Worm (Caenorhabditis elegans) whole organism, young adult: ENCODE data around the gene F52B11.5.

Experiments
- B0019.2 ChIP-seq: fragments of 200-800 bp; sonication (Bioruptor generic); conservative IDR thresholded peaks from 2 replicates; pipeline ENCODE4 v1.3.6; 2022; ENCODE audit warnings: missing genetic modification reagents, missing genetic modification characterization, missing compliant biosample characterization
- C17E4.6 ChIP-seq: fragments of 200-800 bp; sonication (Bioruptor generic); IDR thresholded peaks from 2 replicates; pipeline ENCODE4 v1.3.6; 2022; ENCODE audit warnings: missing genetic modification reagents, missing genetic modification characterization, missing compliant biosample characterization
- F39B2.1 ChIP-seq: fragments of 200-800 bp; sonication (Bioruptor generic); IDR thresholded peaks from 2 replicates; pipeline ENCODE4 v1.3.6; 2022; ENCODE audit warnings: missing genetic modification reagents, missing genetic modification characterization, missing compliant biosample characterization
- F55B11.4 ChIP-seq: sonication (generic microtip); optimal IDR thresholded peaks from 2 replicates; lab custom pipeline; 2016; ENCODE audit warnings: missing compliant biosample characterization, missing genetic modification characterization, borderline replicate concordance; ENCODE audit not compliant: insufficient read depth
- K11D2.4 ChIP-seq: fragments of 200-800 bp; sonication (Bioruptor generic); IDR thresholded peaks from 2 replicates; pipeline ENCODE4 v1.3.6; 2022; ENCODE audit warnings: missing genetic modification reagents, missing genetic modification characterization, missing compliant biosample characterization
- K12H6.12 ChIP-seq: fragments of 200-800 bp; sonication (Bioruptor generic); optimal IDR thresholded peaks from 2 replicates; lab custom pipeline; 2018; ENCODE audit warnings: mild to moderate bottlenecking, missing genetic modification characterization, missing compliant biosample characterization
- attf-5 ChIP-seq: fragments of 200-800 bp; sonication (Bioruptor generic); optimal IDR thresholded peaks from 2 replicates; lab custom pipeline; 2018; ENCODE audit warnings: mild to moderate bottlenecking, missing genetic modification characterization, missing compliant biosample characterization
- attf-6 ChIP-seq: fragments of 200-800 bp; sonication (Bioruptor generic); IDR thresholded peaks from 2 replicates; pipeline ENCODE4 v1.3.6; 2022; ENCODE audit warnings: missing genetic modification reagents, missing genetic modification characterization, missing compliant biosample characterization
- cebp-1 ChIP-seq, 2 experiments: fragments of 200-800 bp in 1 of 2; sonication (Bioruptor generic) in 1 of 2; sonication (generic microtip) in 1 of 2; IDR thresholded peaks in 1 of 2; optimal IDR thresholded peaks in 1 of 2; 2 replicates each; pipeline versions ENCODE4 v1.3.6 to Lab custom; 2017 to 2022; ENCODE audit warnings: missing compliant biosample characterization in 2 of 2, missing genetic modification characterization in 2 of 2, mild to moderate bottlenecking in 1 of 2, missing genetic modification reagents in 1 of 2, moderate library complexity in 1 of 2
- efl-1 ChIP-seq: fragments of 150-350 bp; optimal IDR thresholded peaks from 2 replicates; lab custom pipeline; 2014; ENCODE audit warnings: missing biosample characterization, missing genetic modification reagents, missing genetic modification characterization
- hmg-1.2 ChIP-seq: fragments of 200-800 bp; sonication (Bioruptor generic); IDR thresholded peaks from 2 replicates; pipeline ENCODE4 v1.3.6; 2022; ENCODE audit warnings: missing genetic modification reagents, missing genetic modification characterization, missing compliant biosample characterization
- mcd-1 ChIP-seq: fragments of 200-800 bp; sonication (Bioruptor generic); IDR thresholded peaks from 2 replicates; pipeline ENCODE4 v1.3.6; 2022; ENCODE audit warnings: missing genetic modification reagents, missing genetic modification characterization, missing compliant biosample characterization
- mes-4 ChIP-seq: sonication (generic microtip); optimal IDR thresholded peaks from 2 replicates; lab custom pipeline; 2016; ENCODE audit warnings: missing genotype, missing genetic modification characterization, missing compliant biosample characterization
- nfya-2 ChIP-seq: fragments of 200-800 bp; sonication (Bioruptor generic); IDR thresholded peaks from 2 replicates; pipeline ENCODE4 v1.3.6; 2022; ENCODE audit warnings: missing genetic modification reagents, missing genetic modification characterization, missing compliant biosample characterization
- nhr-27 ChIP-seq: fragments of 200-800 bp; sonication (Bioruptor generic); optimal IDR thresholded peaks from 2 replicates; lab custom pipeline; 2018; ENCODE audit warnings: mild to moderate bottlenecking, missing genetic modification characterization, moderate library complexity, missing compliant biosample characterization
- nhr-80 ChIP-seq: sonication (generic microtip); optimal IDR thresholded peaks from 2 replicates; lab custom pipeline; 2016; ENCODE audit warnings: missing genetic modification characterization, missing compliant biosample characterization
- pbrm-1 ChIP-seq: fragments of 200-800 bp; sonication (Bioruptor generic); IDR thresholded peaks from 2 replicates; pipeline ENCODE4 v1.3.6; 2022; ENCODE audit warnings: missing genetic modification reagents, missing genetic modification characterization, missing compliant biosample characterization
- rcor-1 ChIP-seq: fragments of 200-800 bp; sonication (Bioruptor generic); IDR thresholded peaks from 2 replicates; pipeline ENCODE4 v1.3.6; 2022; ENCODE audit warnings: missing genetic modification reagents, missing genetic modification characterization, missing compliant biosample characterization
- rec-8 ChIP-seq, 2 experiments: sonication (generic microtip); optimal IDR thresholded peaks; 2 replicates each; lab custom pipeline; 2016; ENCODE audit warnings: mild to moderate bottlenecking in 2 of 2, missing genetic modification characterization in 2 of 2, missing genetic modification reagents in 2 of 2, missing genotype in 2 of 2, missing biosample characterization in 1 of 2, missing compliant biosample characterization in 1 of 2, moderate library complexity in 1 of 2
- sea-2 ChIP-seq: fragments of 200-800 bp; sonication (Bioruptor generic); IDR thresholded peaks from 2 replicates; pipeline ENCODE4 v1.3.6; 2022; ENCODE audit warnings: missing genetic modification characterization, missing compliant biosample characterization
- snpc-4 ChIP-seq, 5 experiments: fragments of 150-350 bp in 1 of 5; sonication (generic microtip) in 4 of 5; optimal IDR thresholded peaks; 2 replicates each; lab custom pipeline; 2014 to 2018; ENCODE audit warnings: missing genetic modification characterization in 5 of 5, missing biosample characterization in 3 of 5, antibody characterized with exemption in 2 of 5, mild to moderate bottlenecking in 2 of 5, missing compliant biosample characterization in 2 of 5, missing genotype in 2 of 5, moderate library complexity in 2 of 5, missing genetic modification reagents in 1 of 5
- somi-1 ChIP-seq: fragments of 200-800 bp; sonication (Bioruptor generic); optimal IDR thresholded peaks from 2 replicates; lab custom pipeline; 2018; ENCODE audit warnings: mild to moderate bottlenecking, missing genetic modification characterization, missing compliant biosample characterization
- tbp1 ChIP-seq: fragments of 200-800 bp; sonication (Bioruptor generic); optimal IDR thresholded peaks from 2 replicates; lab custom pipeline; 2018; ENCODE audit warnings: mild to moderate bottlenecking, missing genetic modification characterization, missing compliant biosample characterization
- unc-130 ChIP-seq: sonication (generic microtip); optimal IDR thresholded peaks from 2 replicates; lab custom pipeline; 2016; ENCODE audit warnings: missing genetic modification reagents, missing genetic modification characterization, missing compliant biosample characterization
- xnd-1 ChIP-seq: sonication (generic microtip); optimal IDR thresholded peaks from 2 replicates; lab custom pipeline; 2016; ENCODE audit warnings: missing genotype, missing genetic modification reagents, missing genetic modification characterization, missing compliant biosample characterization
- zim-3 ChIP-seq: sonication (generic microtip); optimal IDR thresholded peaks from 2 replicates; lab custom pipeline; 2017; ENCODE audit warnings: mild to moderate bottlenecking, missing genetic modification characterization, moderate library complexity, missing compliant biosample characterization
- ztf-25 ChIP-seq: fragments of 200-800 bp; sonication (Bioruptor generic); IDR thresholded peaks from 2 replicates; pipeline ENCODE4 v1.3.6; 2022; ENCODE audit warnings: missing genetic modification reagents, missing genetic modification characterization, missing compliant biosample characterization
- ztf-3 ChIP-seq: fragments of 200-800 bp; sonication (Bioruptor generic); optimal IDR thresholded peaks from 2 replicates; lab custom pipeline; 2018; ENCODE audit warnings: mild to moderate bottlenecking, missing genetic modification characterization, missing compliant biosample characterization

F52B11.5 gene

ce11 chrIV:14103054-14103453, at the start of gene F52B11.5:
Gene F52B11.5 (minus strand): TSS chrIV:14103231.
- TF ChIP-seq nhr-80 (peak; percentile 19), xnd-1 (tag; lab: Kevin White, UChicago) (no peak), attf-5 (GFP tag; lab: Kevin White, UChicago) (peak; percentile 24), mcd-1 (GFP tag; lab: Robert Waterston, UW) (peak; percentile 19; the same call in 1 of the 2 replicates), tbp1 (GFP tag; lab: Kevin White, UChicago) (no peak), snpc-4 (GFP tag; optimal IDR thresholded peaks at IDR 0.05; lab: Kevin White, UChicago) (no peak), snpc-4 (tag; optimal IDR thresholded peaks at IDR 0.05; lab: Kevin White, UChicago) (peak in 1 of 4 experiments; percentile 45), cebp-1 (GFP tag; IDR thresholded peaks at IDR 0.05; lab: Robert Waterston, UW) (0 out of 2 replicates have a peak, but pooled peaks have one; percentile 22), cebp-1 (tag; optimal IDR thresholded peaks at IDR 0.05; lab: Kevin White, UChicago) (no peak)

ce11 chrIV:14145594-14145993, 42.6 kb upstream of the F52B11.5 start, which contains the start of gene oac-37:
Gene oac-37 (plus strand): TSS chrIV:14145894.
- TF ChIP-seq unc-130 (GFP tag; lab: Kevin White, UChicago) (no peak), K11D2.4 (GFP tag; lab: Robert Waterston, UW) (no peak)

ce11 chrIV:14143042-14143441, 40.0 kb upstream of the F52B11.5 start:
- TF ChIP-seq mes-4 (tag; lab: Kevin White, UChicago), result no peak
- TF ChIP-seq pbrm-1, result no peak
- no peak for TF ChIP-seq zim-3 (tag; lab: Kevin White, UChicago)
- peak; percentile 74; the same call in 1 of the 2 replicates for TF ChIP-seq attf-6 (GFP tag; lab: Robert Waterston, UW)
- peak; percentile 2 for TF ChIP-seq snpc-4 (GFP tag; optimal IDR thresholded peaks at IDR 0.05; lab: Kevin White, UChicago)
- TF ChIP-seq snpc-4 (tag; optimal IDR thresholded peaks at IDR 0.05; lab: Kevin White, UChicago), result peak in 3 of 4 experiments; percentile 26 to 29 (median 27)
- no peak for TF ChIP-seq rec-8 (tag; optimal IDR thresholded peaks at IDR 0.05; lab: Kevin White, UChicago)
- no peak for TF ChIP-seq ztf-25 (GFP tag; lab: Robert Waterston, UW)
- no peak for TF ChIP-seq F39B2.1 (GFP tag; lab: Robert Waterston, UW)
- no peak for TF ChIP-seq F55B11.4 (tag; lab: Kevin White, UChicago)
- TF ChIP-seq C17E4.6, result no peak
- no peak for TF ChIP-seq ztf-3 (GFP tag; lab: Kevin White, UChicago)
- TF ChIP-seq sea-2, result no peak

ce11 chrIV:14137063-14137462, 34.0 kb upstream of the F52B11.5 start, which contains the start of gene srz-31:
Gene srz-31 (plus strand): TSS chrIV:14137363.
- TF ChIP-seq nfya-2 (GFP tag; lab: Robert Waterston, UW), result no peak
- no peak for TF ChIP-seq K12H6.12 (tag; lab: Kevin White, UChicago)
- no peak for TF ChIP-seq B0019.2 (GFP tag; lab: Robert Waterston, UW)
- no peak for TF ChIP-seq efl-1
- TF ChIP-seq, all 124 proteins: peak for 0

- no peak for TF ChIP-seq F39B2.1 (GFP tag; lab: Robert Waterston, UW)
- no peak for TF ChIP-seq rcor-1 (GFP tag; lab: Robert Waterston, UW)
- TF ChIP-seq hmg-1.2 (GFP tag; lab: Robert Waterston, UW), result no peak
- no peak for TF ChIP-seq attf-6 (GFP tag; lab: Robert Waterston, UW)
- no peak for TF ChIP-seq nhr-27 (tag; lab: Kevin White, UChicago)
- no peak for TF ChIP-seq somi-1
Observed at ce11 chrIV:14133400-14133799, 30.4 kb upstream of the F52B11.5 start.
